Worm (Caenorhabditis elegans) whole organism, late embryonic: ENCODE measurements around the gene ceh-75.

ENCODE experiments used
- hlh-30 ChIP-seq: sonication (generic microtip); optimal IDR thresholded peaks from 2 replicates; lab custom pipeline; 2017; ENCODE audit warnings: antibody characterized with exemption, missing genetic modification characterization, missing compliant biosample characterization; ENCODE audit not compliant: insufficient read depth
- mec-3 ChIP-seq: sonication (generic microtip); optimal IDR thresholded peaks from 2 replicates; lab custom pipeline; 2016; ENCODE audit warnings: borderline replicate concordance, missing genetic modification characterization, missing compliant biosample characterization
- pag-3 ChIP-seq: sonication (generic microtip); optimal IDR thresholded peaks from 2 replicates; lab custom pipeline; 2016; ENCODE audit warnings: missing compliant biosample characterization, missing genetic modification characterization, borderline replicate concordance
- rnt-1 ChIP-seq: sonication (generic microtip); optimal IDR thresholded peaks from 2 replicates; lab custom pipeline; 2016; ENCODE audit warnings: missing genetic modification characterization, missing compliant biosample characterization
- ttx-3 ChIP-seq: sonication (generic microtip); optimal IDR thresholded peaks from 2 replicates; lab custom pipeline; 2016; ENCODE audit warnings: missing genetic modification reagents, missing genetic modification characterization, missing compliant biosample characterization
- unc-3 ChIP-seq, 2 experiments: fragments of 200-800 bp in 1 of 2; sonication (Bioruptor generic) in 1 of 2; sonication (generic microtip) in 1 of 2; conservative IDR thresholded peaks in 1 of 2; optimal IDR thresholded peaks in 1 of 2; 2 replicates each; pipeline versions ENCODE4 v1.3.6 to Lab custom; 2016 to 2022; ENCODE audit warnings: missing compliant biosample characterization in 2 of 2, missing genetic modification characterization in 2 of 2, missing genetic modification reagents in 1 of 2
- unc-42 ChIP-seq: sonication (generic microtip); optimal IDR thresholded peaks from 2 replicates; lab custom pipeline; 2016; ENCODE audit warnings: missing genotype, missing genetic modification characterization, missing compliant biosample characterization

- TF ChIP-seq pag-3 (tag; lab: Kevin White, UChicago) (no peak), hlh-30 (tag; lab: Kevin White, UChicago) (no peak), mec-3 (tag; lab: Kevin White, UChicago) (no peak), rnt-1 (tag; lab: Kevin White, UChicago) (peak; percentile 71), unc-42 (tag; lab: Kevin White, UChicago) (no peak), ttx-3 (tag; lab: Kevin White, UChicago) (no peak), unc-3 (GFP tag; conservative IDR thresholded peaks at IDR 0.05; lab: Robert Waterston, UW) (no peak), unc-3 (tag; optimal IDR thresholded peaks at IDR 0.05; lab: Kevin White, UChicago) (no peak)
These were observed 37.5 kb downstream of the ceh-75 start for ce11 chrV:9958654-9959053.
